Worm (Caenorhabditis elegans) whole organism, young adult: ENCODE measurements around the gene T13F2.2.

ENCODE experiments used
- F22D6.2 ChIP-seq: sonication (generic microtip); optimal IDR thresholded peaks from 2 replicates; lab custom pipeline; 2016; ENCODE audit warnings: mild to moderate bottlenecking, missing genetic modification characterization, missing compliant biosample characterization
- F23B12.7 ChIP-seq: sonication (generic microtip); optimal IDR thresholded peaks from 2 replicates; lab custom pipeline; 2017; ENCODE audit warnings: missing genetic modification characterization, mild to moderate bottlenecking, missing compliant biosample characterization, antibody characterized with exemption, moderate library complexity; ENCODE audit not compliant: insufficient read depth
- F57A8.1 ChIP-seq: fragments of 200-800 bp; sonication (Bioruptor generic); optimal IDR thresholded peaks from 2 replicates; lab custom pipeline; 2018; ENCODE audit warnings: mild to moderate bottlenecking, missing genetic modification characterization, moderate library complexity, missing compliant biosample characterization
- T07F8.4 ChIP-seq: sonication (generic microtip); optimal IDR thresholded peaks from 2 replicates; lab custom pipeline; 2016; ENCODE audit warnings: mild to moderate bottlenecking, missing genetic modification characterization, moderate library complexity, missing compliant biosample characterization
- Y67H2A.10 ChIP-seq: fragments of 200-800 bp; sonication (Bioruptor generic); conservative IDR thresholded peaks from 2 replicates; pipeline ENCODE4 v1.3.6; 2022; ENCODE audit warnings: missing genetic modification reagents, missing genetic modification characterization, missing compliant biosample characterization
- ZK185.1 ChIP-seq: sonication (generic microtip); optimal IDR thresholded peaks from 2 replicates; lab custom pipeline; 2016; ENCODE audit warnings: mild to moderate bottlenecking, missing genetic modification characterization, missing compliant biosample characterization; ENCODE audit not compliant: poor library complexity, severe bottlenecking
- aptf-3 ChIP-seq: fragments of 200-800 bp; sonication (Bioruptor generic); IDR thresholded peaks from 2 replicates; pipeline ENCODE4 v1.3.6; 2022; ENCODE audit warnings: missing genetic modification characterization, missing compliant biosample characterization
- attf-3 ChIP-seq: fragments of 200-800 bp; sonication (Bioruptor generic); conservative IDR thresholded peaks from 2 replicates; pipeline ENCODE4 v1.3.6; 2022; ENCODE audit warnings: missing genetic modification reagents, missing genetic modification characterization, missing compliant biosample characterization
- attf-5 ChIP-seq: fragments of 200-800 bp; sonication (Bioruptor generic); optimal IDR thresholded peaks from 2 replicates; lab custom pipeline; 2018; ENCODE audit warnings: mild to moderate bottlenecking, missing genetic modification characterization, missing compliant biosample characterization
- cebp-2 ChIP-seq: fragments of 200-800 bp; sonication (Bioruptor generic); IDR thresholded peaks from 2 replicates; pipeline ENCODE4 v1.3.6; 2022; ENCODE audit warnings: missing genetic modification characterization, missing compliant biosample characterization
- ceh-100 ChIP-seq: fragments of 200-800 bp; sonication (Bioruptor generic); IDR thresholded peaks from 2 replicates; pipeline ENCODE4 v1.3.6; 2022; ENCODE audit warnings: missing genetic modification reagents, missing genetic modification characterization, missing compliant biosample characterization
- ceh-58 ChIP-seq: fragments of 200-800 bp; sonication (Bioruptor generic); IDR thresholded peaks from 2 replicates; pipeline ENCODE4 v1.3.6; 2022; ENCODE audit warnings: missing genetic modification characterization, missing compliant biosample characterization
- egl-18 ChIP-seq: fragments of 200-800 bp; sonication (Bioruptor generic); IDR thresholded peaks from 2 replicates; pipeline ENCODE4 v1.3.6; 2022; ENCODE audit warnings: missing genetic modification reagents, missing genetic modification characterization, missing compliant biosample characterization
- egl-44 ChIP-seq: fragments of 200-800 bp; sonication (Bioruptor generic); IDR thresholded peaks from 2 replicates; pipeline ENCODE4 v1.3.6; 2022; ENCODE audit warnings: missing genetic modification reagents, missing genetic modification characterization, missing compliant biosample characterization
- ets-4 ChIP-seq: fragments of 200-800 bp; sonication (Bioruptor generic); optimal IDR thresholded peaks from 2 replicates; lab custom pipeline; 2018; ENCODE audit warnings: mild to moderate bottlenecking, missing genetic modification characterization, missing compliant biosample characterization
- fkh-3 ChIP-seq: sonication (generic microtip); optimal IDR thresholded peaks from 2 replicates; lab custom pipeline; 2016; ENCODE audit warnings: mild to moderate bottlenecking, missing genetic modification characterization, missing compliant biosample characterization
- gei-17 ChIP-seq: fragments of 200-800 bp; sonication (Bioruptor generic); optimal IDR thresholded peaks from 2 replicates; lab custom pipeline; 2018; ENCODE audit warnings: mild to moderate bottlenecking, missing genetic modification characterization, missing compliant biosample characterization
- hmg-1.2 ChIP-seq: fragments of 200-800 bp; sonication (Bioruptor generic); IDR thresholded peaks from 2 replicates; pipeline ENCODE4 v1.3.6; 2022; ENCODE audit warnings: missing genetic modification reagents, missing genetic modification characterization, missing compliant biosample characterization
- lag-1 ChIP-seq: fragments of 200-800 bp; sonication (Bioruptor generic); IDR thresholded peaks from 2 replicates; pipeline ENCODE4 v1.3.6; 2022; ENCODE audit warnings: missing genetic modification reagents, missing genetic modification characterization, missing compliant biosample characterization
- let-607 ChIP-seq, 2 experiments: fragments of 200-800 bp in 1 of 2; sonication (Bioruptor generic) in 1 of 2; sonication (generic microtip) in 1 of 2; optimal IDR thresholded peaks; 2 replicates each; lab custom pipeline; 2016 to 2018; ENCODE audit warnings: mild to moderate bottlenecking in 2 of 2, missing compliant biosample characterization in 2 of 2, missing genetic modification characterization in 2 of 2, moderate library complexity in 2 of 2, missing genotype in 1 of 2
- lin-26 ChIP-seq: fragments of 200-800 bp; sonication (Bioruptor generic); IDR thresholded peaks from 2 replicates; pipeline ENCODE4 v1.3.6; 2022; ENCODE audit warnings: missing genetic modification reagents, missing genetic modification characterization, missing compliant biosample characterization
- lin-54 ChIP-seq: fragments of 200-800 bp; sonication (Bioruptor generic); optimal IDR thresholded peaks from 2 replicates; lab custom pipeline; 2018; ENCODE audit warnings: mild to moderate bottlenecking, missing genetic modification characterization, missing compliant biosample characterization
- lsl-1 ChIP-seq: fragments of 200-800 bp; sonication (Bioruptor generic); optimal IDR thresholded peaks from 2 replicates; lab custom pipeline; 2018; ENCODE audit warnings: mild to moderate bottlenecking, missing genetic modification characterization, moderate library complexity, missing compliant biosample characterization
- mcd-1 ChIP-seq: fragments of 200-800 bp; sonication (Bioruptor generic); IDR thresholded peaks from 2 replicates; pipeline ENCODE4 v1.3.6; 2022; ENCODE audit warnings: missing genetic modification reagents, missing genetic modification characterization, missing compliant biosample characterization
- mxl-1 ChIP-seq: sonication (generic microtip); optimal IDR thresholded peaks from 2 replicates; lab custom pipeline; 2016; ENCODE audit warnings: missing genetic modification characterization, missing compliant biosample characterization
- nfya-1 ChIP-seq: sonication (generic microtip); optimal IDR thresholded peaks from 2 replicates; lab custom pipeline; 2017; ENCODE audit warnings: antibody characterized with exemption, missing compliant biosample characterization, missing genetic modification characterization, borderline replicate concordance; ENCODE audit not compliant: insufficient read depth
- nhr-179 ChIP-seq: sonication (generic microtip); optimal IDR thresholded peaks from 2 replicates; lab custom pipeline; 2016; ENCODE audit warnings: mild to moderate bottlenecking, missing genetic modification characterization, missing compliant biosample characterization
- nhr-27 ChIP-seq: fragments of 200-800 bp; sonication (Bioruptor generic); optimal IDR thresholded peaks from 2 replicates; lab custom pipeline; 2018; ENCODE audit warnings: mild to moderate bottlenecking, missing genetic modification characterization, moderate library complexity, missing compliant biosample characterization
- pbrm-1 ChIP-seq: fragments of 200-800 bp; sonication (Bioruptor generic); IDR thresholded peaks from 2 replicates; pipeline ENCODE4 v1.3.6; 2022; ENCODE audit warnings: missing genetic modification reagents, missing genetic modification characterization, missing compliant biosample characterization
- pha-4 ChIP-seq: fragments of 150-350 bp; sonication (generic microtip); optimal IDR thresholded peaks from 2 replicates; lab custom pipeline; 2014; ENCODE audit warnings: missing biosample characterization, missing genetic modification reagents, missing genetic modification characterization
- rcor-1 ChIP-seq: fragments of 200-800 bp; sonication (Bioruptor generic); IDR thresholded peaks from 2 replicates; pipeline ENCODE4 v1.3.6; 2022; ENCODE audit warnings: missing genetic modification reagents, missing genetic modification characterization, missing compliant biosample characterization
- snpc-4 ChIP-seq, 5 experiments: fragments of 150-350 bp in 1 of 5; sonication (generic microtip) in 4 of 5; optimal IDR thresholded peaks; 2 replicates each; lab custom pipeline; 2014 to 2018; ENCODE audit warnings: missing genetic modification characterization in 5 of 5, missing biosample characterization in 3 of 5, antibody characterized with exemption in 2 of 5, mild to moderate bottlenecking in 2 of 5, missing compliant biosample characterization in 2 of 5, missing genotype in 2 of 5, moderate library complexity in 2 of 5, missing genetic modification reagents in 1 of 5
- tbp1 ChIP-seq: fragments of 200-800 bp; sonication (Bioruptor generic); optimal IDR thresholded peaks from 2 replicates; lab custom pipeline; 2018; ENCODE audit warnings: mild to moderate bottlenecking, missing genetic modification characterization, missing compliant biosample characterization
- tbx-9 ChIP-seq: sonication (generic microtip); optimal IDR thresholded peaks from 2 replicates; lab custom pipeline; 2016; ENCODE audit warnings: borderline replicate concordance, missing genetic modification characterization, inconsistent platforms, missing compliant biosample characterization
- unc-130 ChIP-seq: sonication (generic microtip); optimal IDR thresholded peaks from 2 replicates; lab custom pipeline; 2016; ENCODE audit warnings: missing genetic modification reagents, missing genetic modification characterization, missing compliant biosample characterization
- zfh-2 ChIP-seq: fragments of 200-800 bp; sonication (Bioruptor generic); conservative IDR thresholded peaks from 2 replicates; pipeline ENCODE4 v1.3.6; 2022; ENCODE audit warnings: missing genetic modification reagents, missing genetic modification characterization, missing compliant biosample characterization
- ztf-18 ChIP-seq: sonication (generic microtip); optimal IDR thresholded peaks from 2 replicates; lab custom pipeline; 2016; ENCODE audit warnings: missing genotype, mild to moderate bottlenecking, missing genetic modification characterization, missing compliant biosample characterization
- ztf-25 ChIP-seq: fragments of 200-800 bp; sonication (Bioruptor generic); IDR thresholded peaks from 2 replicates; pipeline ENCODE4 v1.3.6; 2022; ENCODE audit warnings: missing genetic modification reagents, missing genetic modification characterization, missing compliant biosample characterization

Gene T13F2.2

ce11 chrIV:9803544-9803943, 6.4 kb upstream of the T13F2.2 start (continued):
- TF ChIP-seq rcor-1 (GFP tag; lab: Robert Waterston, UW): no peak
- no peak for TF ChIP-seq unc-130 (GFP tag; lab: Kevin White, UChicago)
- TF ChIP-seq egl-18: no peak
- TF ChIP-seq nfya-1 (tag; lab: Kevin White, UChicago): no peak
- TF ChIP-seq Y67H2A.10 (GFP tag; lab: Robert Waterston, UW): no peak
- peak; percentile 24 for TF ChIP-seq tbp1 (GFP tag; lab: Kevin White, UChicago)
- TF ChIP-seq nhr-179 (tag; lab: Kevin White, UChicago): no peak
- no peak for TF ChIP-seq cebp-2 (GFP tag; lab: Robert Waterston, UW)
- no peak for TF ChIP-seq lsl-1 (GFP tag; lab: Kevin White, UChicago)
- no peak for TF ChIP-seq pha-4 (tag; lab: Kevin White, UChicago)
- no peak for TF ChIP-seq attf-3 (GFP tag; lab: Robert Waterston, UW)
- TF ChIP-seq let-607 (tag; optimal IDR thresholded peaks at IDR 0.05; lab: Kevin White, UChicago): no peak
- no peak for TF ChIP-seq mcd-1 (GFP tag; lab: Robert Waterston, UW)
- TF ChIP-seq ets-4 (GFP tag; lab: Kevin White, UChicago): peak; percentile 35
- no peak for TF ChIP-seq lin-26 (GFP tag; lab: Robert Waterston, UW)
- TF ChIP-seq gei-17 (GFP tag; lab: Kevin White, UChicago): no peak
- 0 out of 2 replicates have a peak, but pooled peaks have one; percentile 15 for TF ChIP-seq egl-44 (GFP tag; lab: Robert Waterston, UW)
- TF ChIP-seq mxl-1 (tag; lab: Kevin White, UChicago): no peak
- TF ChIP-seq fkh-3: no peak
- TF ChIP-seq ztf-25 (GFP tag; lab: Robert Waterston, UW): no peak
- TF ChIP-seq F57A8.1: no peak
- TF ChIP-seq hmg-1.2 (GFP tag; lab: Robert Waterston, UW): peak; percentile 75; the same call in 1 of the 2 replicates
- TF ChIP-seq zfh-2 (GFP tag; lab: Robert Waterston, UW): no peak
- no peak for TF ChIP-seq T07F8.4 (tag; lab: Kevin White, UChicago)
- TF ChIP-seq ZK185.1 (tag; lab: Kevin White, UChicago): no peak
- TF ChIP-seq ceh-58 (GFP tag; lab: Robert Waterston, UW): no peak
- no peak for TF ChIP-seq lin-54 (GFP tag; lab: Kevin White, UChicago)
- TF ChIP-seq ceh-100 (GFP tag; lab: Robert Waterston, UW): no peak
- no peak for TF ChIP-seq F22D6.2 (tag; lab: Kevin White, UChicago)
- no peak for TF ChIP-seq tbx-9 (tag; lab: Kevin White, UChicago)
- no peak for TF ChIP-seq nhr-27 (tag; lab: Kevin White, UChicago)
- TF ChIP-seq pbrm-1 (GFP tag; lab: Robert Waterston, UW): no peak
- TF ChIP-seq snpc-4 (GFP tag; optimal IDR thresholded peaks at IDR 0.05; lab: Kevin White, UChicago): no peak
- no peak for TF ChIP-seq snpc-4 (tag; optimal IDR thresholded peaks at IDR 0.05; lab: Kevin White, UChicago)
- TF ChIP-seq ztf-18 (tag; lab: Kevin White, UChicago): no peak
- TF ChIP-seq F23B12.7 (tag; lab: Kevin White, UChicago): no peak
- no peak for TF ChIP-seq lag-1 (GFP tag; lab: Robert Waterston, UW)
- no peak for TF ChIP-seq aptf-3 (GFP tag; lab: Robert Waterston, UW)
- peak; percentile 16 for TF ChIP-seq attf-5
- TF ChIP-seq, all 124 proteins: peak for 10
